Worm (Caenorhabditis elegans): ENCODE data around the gene T16G1.5.

ce11 chrV:12988256-12988655 is 48.9 kb upstream of the T16G1.5 start, which contains the start of gene F15B9.8:
- TF ChIP-seq flt-1 (GFP tag; IDR thresholded peaks at IDR 0.05), result no peak
- TF ChIP-seq tra-4 (tag; optimal IDR thresholded peaks at IDR 0.05), result no peak
- no peak for TF ChIP-seq ceh-36 (tag; optimal IDR thresholded peaks at IDR 0.05)
